Worm (Caenorhabditis elegans) whole organism, L4 larva: Measurements from ENCODE around the gene gcy-5.

ENCODE experiments used
- lsy-2 ChIP-seq, 2 experiments: fragments of 150-350 bp in 1 of 2; sonication (generic microtip) in 1 of 2; optimal IDR thresholded peaks; 2 replicates each; lab custom pipeline; 2014 to 2017; ENCODE audit warnings: missing biosample characterization in 2 of 2, missing genetic modification characterization in 2 of 2
- nhr-42 ChIP-seq: fragments of 200-800 bp; sonication (Bioruptor generic); IDR thresholded peaks from 2 replicates; pipeline ENCODE4 v1.3.6; 2022; ENCODE audit warnings: missing genetic modification characterization, missing compliant biosample characterization
- vab-7 ChIP-seq: fragments of 200-800 bp; sonication (Bioruptor generic); IDR thresholded peaks from 2 replicates; pipeline ENCODE4 v1.3.6; 2022; ENCODE audit warnings: missing genetic modification reagents, missing genetic modification characterization, missing compliant biosample characterization
- zag-1 ChIP-seq: fragments of 150-350 bp; optimal IDR thresholded peaks from 2 replicates; lab custom pipeline; 2014; ENCODE audit warnings: missing biosample characterization, missing genetic modification characterization

DNA sequence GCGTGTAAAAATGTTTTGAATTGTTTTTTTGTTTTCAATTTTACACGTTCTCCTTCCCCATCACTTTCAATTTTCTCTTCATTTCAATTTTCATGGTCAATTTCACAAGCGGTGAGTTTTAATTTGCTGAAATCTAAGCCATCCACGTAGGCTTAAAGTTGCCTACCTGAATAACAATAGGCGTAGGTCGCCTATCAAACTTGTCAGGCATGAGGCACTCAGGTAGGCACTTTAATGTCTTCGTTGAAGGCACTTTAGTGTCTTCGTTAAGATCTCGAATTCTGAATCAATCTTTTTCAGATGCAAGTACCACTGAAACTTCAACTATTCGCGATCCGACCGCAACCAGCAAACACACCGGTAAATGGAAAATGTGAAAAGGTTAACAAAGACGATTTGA lies 6.7 kb downstream of the gcy-5 start, which contains the start of gene ZK970.8:
- TF ChIP-seq vab-7 (GFP tag; lab: Robert Waterston, UW) (no peak), nhr-42 (GFP tag; lab: Robert Waterston, UW) (no peak), lsy-2 (tag; optimal IDR thresholded peaks at IDR 0.05; lab: Kevin White, UChicago) (no peak), zag-1 (tag; lab: Kevin White, UChicago) (no peak)
